Worm (Caenorhabditis elegans) whole organism, midembryonic: ENCODE measurements around the gene lmd-5.

Source experiments
- T22C8.4 ChIP-seq: fragments of 200-800 bp; sonication (Bioruptor generic); IDR thresholded peaks from 2 replicates; pipeline ENCODE4 v1.3.6; 2022; ENCODE audit warnings: missing genetic modification characterization, missing compliant biosample characterization
- cog-1 ChIP-seq: sonication (generic microtip); optimal IDR thresholded peaks from 2 replicates; lab custom pipeline; 2016; ENCODE audit warnings: missing genetic modification characterization, missing compliant biosample characterization
- flt-1 ChIP-seq: fragments of 200-800 bp; sonication (Bioruptor generic); IDR thresholded peaks from 2 replicates; pipeline ENCODE4 v1.3.6; 2022; ENCODE audit warnings: missing genetic modification characterization, missing compliant biosample characterization
- klf-2 ChIP-seq: fragments of 200-800 bp; sonication (Bioruptor generic); conservative IDR thresholded peaks from 2 replicates; pipeline ENCODE4 v1.3.6; 2022; ENCODE audit warnings: missing genetic modification reagents, missing genetic modification characterization, missing compliant biosample characterization
- med-1 ChIP-seq: sonication (generic microtip); optimal IDR thresholded peaks from 2 replicates; lab custom pipeline; 2017; ENCODE audit warnings: missing genetic modification characterization, mild to moderate bottlenecking, missing compliant biosample characterization, antibody characterized with exemption, missing genetic modification reagents; ENCODE audit not compliant: insufficient read depth
- ref-1 ChIP-seq: fragments of 200-800 bp; sonication (Bioruptor generic); conservative IDR thresholded peaks from 2 replicates; pipeline ENCODE4 v1.3.6; 2022; ENCODE audit warnings: missing genetic modification reagents, missing genetic modification characterization, missing compliant biosample characterization
- ztf-29 ChIP-seq: fragments of 200-800 bp; sonication (Bioruptor generic); IDR thresholded peaks from 2 replicates; pipeline ENCODE4 v1.3.6; 2022; ENCODE audit warnings: missing genetic modification reagents, missing genetic modification characterization, missing compliant biosample characterization

- TF ChIP-seq ztf-29 (no peak), T22C8.4 (GFP tag; lab: Robert Waterston, UW) (no peak), cog-1 (tag; lab: Kevin White, UChicago) (no peak), med-1 (GFP tag; lab: Kevin White, UChicago) (no peak), flt-1 (GFP tag; lab: Robert Waterston, UW) (no peak), ref-1 (no peak), klf-2 (no peak)
These were observed 18.4 kb downstream of the lmd-5 start, which contains the start of gene ugt-40 for ce11 chrV:7141864-7142263.
